Worm (Caenorhabditis elegans): ENCODE measurements around the gene sfrp-1.
"Not testable (repeated sequence)": the region's sequence is repeated elsewhere in the genome, so short reads cannot be mapped to it uniquely, and the experiment has no call there.

sfrp-1 gene

ce11 chrIV:6372267-6372666 is 30.0 kb downstream of the sfrp-1 start:
- no peak for TF ChIP-seq klf-2 (GFP tag; conservative IDR thresholded peaks at IDR 0.05)
- TF ChIP-seq ztf-23 (GFP tag; IDR thresholded peaks at IDR 0.05), result no peak
- no peak for TF ChIP-seq T22C8.4 (GFP tag; IDR thresholded peaks at IDR 0.05)
- no peak for TF ChIP-seq ref-1 (GFP tag; conservative IDR thresholded peaks at IDR 0.05)
- TF ChIP-seq flt-1 (GFP tag; IDR thresholded peaks at IDR 0.05), result no peak
- no peak for TF ChIP-seq cog-1 (tag; optimal IDR thresholded peaks at IDR 0.05)
- TF ChIP-seq med-1 (GFP tag; optimal IDR thresholded peaks at IDR 0.05; ENCODE audit: insufficient read depth), result no peak
- no peak for TF ChIP-seq tab-1 (GFP tag; IDR thresholded peaks at IDR 0.05)
- no peak for TF ChIP-seq ztf-29 (GFP tag; IDR thresholded peaks at IDR 0.05)

- TF ChIP-seq ztf-29 (GFP tag; IDR thresholded peaks at IDR 0.05) (no peak), ztf-23 (GFP tag; IDR thresholded peaks at IDR 0.05) (no peak), tab-1 (GFP tag; IDR thresholded peaks at IDR 0.05) (no peak), ref-1 (GFP tag; conservative IDR thresholded peaks at IDR 0.05) (no peak), klf-2 (GFP tag; conservative IDR thresholded peaks at IDR 0.05) (no peak), cog-1 (tag; optimal IDR thresholded peaks at IDR 0.05) (no peak), T22C8.4 (GFP tag; IDR thresholded peaks at IDR 0.05) (no peak), flt-1 (GFP tag; IDR thresholded peaks at IDR 0.05) (no peak), med-1 (GFP tag; optimal IDR thresholded peaks at IDR 0.05; ENCODE audit: insufficient read depth) (no peak)
Measured at ce11 chrIV:6369489-6369888, 32.7 kb downstream of the sfrp-1 start.

- TF ChIP-seq ztf-23 (GFP tag; IDR thresholded peaks at IDR 0.05) (no peak), T22C8.4 (GFP tag; IDR thresholded peaks at IDR 0.05) (no peak), ref-1 (GFP tag; conservative IDR thresholded peaks at IDR 0.05) (no peak)
Measured at ce11 chrIV:6366032-6366431, 36.2 kb downstream of the sfrp-1 start.

ce11 chrIV:6365045-6365444 is 37.2 kb downstream of the sfrp-1 start, which contains the start of gene Y73B6BL.270:
Y73B6BL.270 (plus strand) TSS chrIV:6365345.
- no peak for TF ChIP-seq ztf-23 (GFP tag; IDR thresholded peaks at IDR 0.05)
- no peak for TF ChIP-seq med-1 (GFP tag; optimal IDR thresholded peaks at IDR 0.05; ENCODE audit: insufficient read depth)
- no peak for TF ChIP-seq T22C8.4 (GFP tag; IDR thresholded peaks at IDR 0.05)
- TF ChIP-seq flt-1 (GFP tag; IDR thresholded peaks at IDR 0.05), result no peak
- no peak for TF ChIP-seq klf-2 (GFP tag; conservative IDR thresholded peaks at IDR 0.05)
- no peak for TF ChIP-seq ref-1 (GFP tag; conservative IDR thresholded peaks at IDR 0.05)
- no peak for TF ChIP-seq ztf-29 (GFP tag; IDR thresholded peaks at IDR 0.05)
- TF ChIP-seq tab-1 (GFP tag; IDR thresholded peaks at IDR 0.05), result no peak
- TF ChIP-seq cog-1 (tag; optimal IDR thresholded peaks at IDR 0.05), result no peak

- TF ChIP-seq klf-2 (GFP tag; conservative IDR thresholded peaks at IDR 0.05) (no peak), T22C8.4 (GFP tag; IDR thresholded peaks at IDR 0.05) (no peak), flt-1 (GFP tag; IDR thresholded peaks at IDR 0.05) (0 out of 2 replicates have a peak, but pooled peaks have one; percentile 20)
Measured at ce11 chrIV:6363604-6364003, 38.6 kb downstream of the sfrp-1 start.

ce11 chrIV:6361668-6362067 is 40.6 kb downstream of the sfrp-1 start, which contains the start of gene Y73B6BL.47:
Y73B6BL.47 (plus strand) TSS chrIV:6361968.
- no peak for TF ChIP-seq ztf-23 (GFP tag; IDR thresholded peaks at IDR 0.05)
- TF ChIP-seq T22C8.4 (GFP tag; IDR thresholded peaks at IDR 0.05), result no peak
- no peak for TF ChIP-seq cog-1 (tag; optimal IDR thresholded peaks at IDR 0.05)
- no peak for TF ChIP-seq ref-1 (GFP tag; conservative IDR thresholded peaks at IDR 0.05)
- no peak for TF ChIP-seq klf-2 (GFP tag; conservative IDR thresholded peaks at IDR 0.05)
- TF ChIP-seq ztf-29 (GFP tag; IDR thresholded peaks at IDR 0.05), result no peak
- TF ChIP-seq tab-1 (GFP tag; IDR thresholded peaks at IDR 0.05), result no peak
- no peak for TF ChIP-seq med-1 (GFP tag; optimal IDR thresholded peaks at IDR 0.05; ENCODE audit: insufficient read depth)

ce11 chrIV:6347213-6347612 is 55.0 kb downstream of the sfrp-1 start, which contains the start of gene Y73B6BL.289:
Y73B6BL.289 (plus strand) TSS chrIV:6347513.
- not testable (repeated sequence) for TF ChIP-seq med-1 (GFP tag; optimal IDR thresholded peaks at IDR 0.05; ENCODE audit: insufficient read depth); tab-1 (GFP tag; IDR thresholded peaks at IDR 0.05); klf-2 (GFP tag; conservative IDR thresholded peaks at IDR 0.05)

Measured in whole organism, midembryonic.